Worm (Caenorhabditis elegans) whole organism, L2 larva: ENCODE measurements around the gene F25H9.2.

ENCODE experiments used
- aly-2 ChIP-seq: fragments of 150-350 bp; optimal IDR thresholded peaks from 2 replicates; lab custom pipeline; 2014; ENCODE audit warnings: missing biosample characterization, missing genetic modification characterization
- ceh-16 ChIP-seq: fragments of 150-350 bp; optimal IDR thresholded peaks from 2 replicates; lab custom pipeline; 2014; ENCODE audit warnings: missing biosample characterization, missing genetic modification characterization
- egl-27 ChIP-seq: sonication (generic microtip); optimal IDR thresholded peaks from 3 replicates; lab custom pipeline; 2017; ENCODE audit warnings: missing biosample characterization, missing genetic modification reagents, missing genetic modification characterization
- elt-3 ChIP-seq: sonication (generic microtip); optimal IDR thresholded peaks from 2 replicates; lab custom pipeline; 2017; ENCODE audit warnings: missing biosample characterization, missing genetic modification characterization
- mbf-1 ChIP-seq: sonication (generic microtip); optimal IDR thresholded peaks from 2 replicates; lab custom pipeline; 2017; ENCODE audit warnings: missing biosample characterization, missing genetic modification characterization
- nhr-12 ChIP-seq: fragments of 150-350 bp; optimal IDR thresholded peaks from 2 replicates; lab custom pipeline; 2014; ENCODE audit warnings: missing biosample characterization, missing genetic modification characterization
- nhr-237 ChIP-seq: fragments of 150-350 bp; optimal IDR thresholded peaks from 2 replicates; lab custom pipeline; 2014; ENCODE audit warnings: missing biosample characterization, missing genetic modification characterization
- nhr-6 ChIP-seq: fragments of 150-350 bp; optimal IDR thresholded peaks from 2 replicates; lab custom pipeline; 2014; ENCODE audit warnings: missing biosample characterization, missing genetic modification characterization
- unc-39 ChIP-seq: fragments of 150-350 bp; optimal IDR thresholded peaks from 2 replicates; lab custom pipeline; 2014; ENCODE audit warnings: missing biosample characterization, missing genetic modification characterization
- ztf-1 ChIP-seq: fragments of 200-800 bp; sonication (Bioruptor generic); conservative IDR thresholded peaks from 2 replicates; pipeline ENCODE4 v1.3.6; 2022; ENCODE audit warnings: missing genetic modification characterization, missing compliant biosample characterization

DNA sequence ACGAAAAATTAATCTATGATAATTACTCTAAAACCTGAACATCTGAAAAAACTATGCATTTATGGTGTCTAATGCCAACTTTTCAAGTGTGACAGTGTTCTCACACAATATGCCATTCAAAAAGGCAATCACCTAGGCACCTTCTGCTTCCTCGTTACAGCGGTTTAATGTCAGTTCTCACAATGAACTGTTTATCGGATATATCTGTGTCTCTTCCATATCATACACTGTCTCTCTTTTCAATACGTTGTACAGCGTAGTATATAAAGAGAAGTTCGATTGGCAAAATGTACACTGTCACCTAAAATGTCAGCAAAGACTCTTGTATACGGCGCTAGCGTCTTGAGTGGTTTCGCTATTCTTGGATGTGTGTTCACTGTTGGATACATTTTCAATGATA is 16.2 kb upstream of the F25H9.2 start, which contains the start of gene col-162:
- TF ChIP-seq ceh-16 (tag; lab: Kevin White, UChicago) (no peak), nhr-12 (tag; lab: Kevin White, UChicago) (no peak), unc-39 (no peak), aly-2 (no peak), egl-27 (no peak), nhr-6 (tag; lab: Kevin White, UChicago) (no peak), ztf-1 (GFP tag; lab: Robert Waterston, UW) (no peak), nhr-237 (tag; lab: Kevin White, UChicago) (no peak), elt-3 (tag; lab: Kevin White, UChicago) (no peak), mbf-1 (tag; lab: Kevin White, UChicago) (no peak)
